Worm (Caenorhabditis elegans) whole organism, L2 larva: Measurements from ENCODE around the gene srbc-32.

Source experiments
- C34F6.9 ChIP-seq: fragments of 150-350 bp; optimal IDR thresholded peaks from 2 replicates; lab custom pipeline; 2014; ENCODE audit warnings: missing biosample characterization, missing genetic modification characterization
- F13H6.1 ChIP-seq: sonication (generic microtip); optimal IDR thresholded peaks from 2 replicates; lab custom pipeline; 2016; ENCODE audit warnings: missing genetic modification characterization, missing compliant biosample characterization
- R02D3.7 ChIP-seq: fragments of 150-350 bp; optimal IDR thresholded peaks from 2 replicates; lab custom pipeline; 2014; ENCODE audit warnings: missing biosample characterization, missing genetic modification characterization
- Y55F3AM.14 ChIP-seq: fragments of 200-800 bp; sonication (Bioruptor generic); optimal IDR thresholded peaks from 2 replicates; lab custom pipeline; 2018; ENCODE audit warnings: mild to moderate bottlenecking, missing genetic modification characterization, missing compliant biosample characterization
- ZK546.5 ChIP-seq: sonication (generic microtip); optimal IDR thresholded peaks from 2 replicates; lab custom pipeline; 2017; ENCODE audit warnings: missing biosample characterization, missing genetic modification characterization
- alr-1 ChIP-seq: fragments of 150-350 bp; optimal IDR thresholded peaks from 2 replicates; lab custom pipeline; 2014; ENCODE audit warnings: missing biosample characterization, missing genetic modification characterization
- aly-2 ChIP-seq: fragments of 150-350 bp; optimal IDR thresholded peaks from 2 replicates; lab custom pipeline; 2014; ENCODE audit warnings: missing biosample characterization, missing genetic modification characterization
- ama-1 ChIP-seq: fragments of 150-350 bp; optimal IDR thresholded peaks from 2 replicates; lab custom pipeline; 2018; ENCODE audit warnings: inconsistent platforms
- blmp-1 ChIP-seq: sonication (generic microtip); optimal IDR thresholded peaks from 2 replicates; lab custom pipeline; 2017; ENCODE audit warnings: missing genetic modification characterization, mild to moderate bottlenecking, missing compliant biosample characterization, antibody characterized with exemption, moderate library complexity; ENCODE audit not compliant: insufficient read depth
- ceh-16 ChIP-seq: fragments of 150-350 bp; optimal IDR thresholded peaks from 2 replicates; lab custom pipeline; 2014; ENCODE audit warnings: missing biosample characterization, missing genetic modification characterization
- ceh-82 ChIP-seq: fragments of 150-350 bp; optimal IDR thresholded peaks from 2 replicates; lab custom pipeline; 2014; ENCODE audit warnings: missing biosample characterization, missing genetic modification characterization
- crh-2 ChIP-seq: sonication (generic microtip); optimal IDR thresholded peaks from 2 replicates; lab custom pipeline; 2017; ENCODE audit warnings: missing biosample characterization, missing genetic modification characterization
- dmd-4 ChIP-seq: sonication (generic microtip); optimal IDR thresholded peaks from 2 replicates; lab custom pipeline; 2017; ENCODE audit warnings: missing biosample characterization, missing genetic modification characterization
- egl-27 ChIP-seq: sonication (generic microtip); optimal IDR thresholded peaks from 3 replicates; lab custom pipeline; 2017; ENCODE audit warnings: missing biosample characterization, missing genetic modification reagents, missing genetic modification characterization
- elt-1 ChIP-seq: fragments of 150-350 bp; optimal IDR thresholded peaks from 2 replicates; lab custom pipeline; 2014; ENCODE audit warnings: missing biosample characterization, missing genetic modification characterization
- elt-3 ChIP-seq: sonication (generic microtip); optimal IDR thresholded peaks from 2 replicates; lab custom pipeline; 2017; ENCODE audit warnings: missing biosample characterization, missing genetic modification characterization
- fos-1 ChIP-seq: fragments of 150-350 bp; optimal IDR thresholded peaks from 2 replicates; lab custom pipeline; 2014; ENCODE audit warnings: missing biosample characterization, missing genetic modification characterization
- gmeb-1 ChIP-seq: fragments of 150-350 bp; optimal IDR thresholded peaks from 2 replicates; lab custom pipeline; 2014; ENCODE audit warnings: missing biosample characterization, missing genetic modification characterization
- lin-13 ChIP-seq: fragments of 150-350 bp; optimal IDR thresholded peaks from 2 replicates; lab custom pipeline; 2014; ENCODE audit warnings: missing biosample characterization, missing genetic modification reagents, missing genetic modification characterization
- lin-39 ChIP-seq: fragments of 150-350 bp; optimal IDR thresholded peaks from 2 replicates; lab custom pipeline; 2014; ENCODE audit warnings: missing biosample characterization, missing genetic modification reagents, missing genetic modification characterization
- lsy-2 ChIP-seq, 2 experiments: fragments of 150-350 bp in 1 of 2; sonication (generic microtip) in 1 of 2; optimal IDR thresholded peaks; 2 replicates each; lab custom pipeline; 2014 to 2017; ENCODE audit warnings: missing biosample characterization in 2 of 2, missing genetic modification characterization in 2 of 2
- mab-5 ChIP-seq: fragments of 150-350 bp; optimal IDR thresholded peaks from 2 replicates; lab custom pipeline; 2014; ENCODE audit warnings: missing biosample characterization, missing genetic modification characterization
- mbf-1 ChIP-seq: sonication (generic microtip); optimal IDR thresholded peaks from 2 replicates; lab custom pipeline; 2017; ENCODE audit warnings: missing biosample characterization, missing genetic modification characterization
- mdl-1 ChIP-seq, 2 experiments: fragments of 150-350 bp in 1 of 2; sonication (generic microtip) in 1 of 2; optimal IDR thresholded peaks; 2 replicates each; lab custom pipeline; 2017; ENCODE audit warnings: missing biosample characterization in 2 of 2, missing genetic modification characterization in 2 of 2
- nhr-10 ChIP-seq: sonication (generic microtip); optimal IDR thresholded peaks from 2 replicates; lab custom pipeline; 2017; ENCODE audit warnings: missing biosample characterization, missing genetic modification characterization
- nhr-11 ChIP-seq: fragments of 150-350 bp; optimal IDR thresholded peaks from 2 replicates; lab custom pipeline; 2014; ENCODE audit warnings: missing biosample characterization, missing genetic modification characterization
- nhr-12 ChIP-seq: fragments of 150-350 bp; optimal IDR thresholded peaks from 2 replicates; lab custom pipeline; 2014; ENCODE audit warnings: missing biosample characterization, missing genetic modification characterization
- nhr-129 ChIP-seq: fragments of 150-350 bp; optimal IDR thresholded peaks from 2 replicates; lab custom pipeline; 2014; ENCODE audit warnings: missing biosample characterization, missing genetic modification characterization
- nhr-21 ChIP-seq: fragments of 150-350 bp; optimal IDR thresholded peaks from 2 replicates; lab custom pipeline; 2014; ENCODE audit warnings: missing biosample characterization, missing genetic modification characterization
- nhr-23 ChIP-seq: fragments of 150-350 bp; optimal IDR thresholded peaks from 2 replicates; lab custom pipeline; 2014; ENCODE audit warnings: missing biosample characterization, missing genetic modification reagents, missing genetic modification characterization
- nhr-237 ChIP-seq: fragments of 150-350 bp; optimal IDR thresholded peaks from 2 replicates; lab custom pipeline; 2014; ENCODE audit warnings: missing biosample characterization, missing genetic modification characterization
- nhr-25 ChIP-seq: fragments of 150-350 bp; sonication (generic microtip); optimal IDR thresholded peaks from 3 replicates; lab custom pipeline; 2014; ENCODE audit warnings: missing biosample characterization, missing genetic modification characterization
- nhr-6 ChIP-seq: fragments of 150-350 bp; optimal IDR thresholded peaks from 2 replicates; lab custom pipeline; 2014; ENCODE audit warnings: missing biosample characterization, missing genetic modification characterization
- nhr-77 ChIP-seq: fragments of 150-350 bp; optimal IDR thresholded peaks from 2 replicates; lab custom pipeline; 2014; ENCODE audit warnings: missing biosample characterization, missing genetic modification characterization
- peb-1 ChIP-seq: fragments of 150-350 bp; optimal IDR thresholded peaks from 2 replicates; lab custom pipeline; 2014; ENCODE audit warnings: missing biosample characterization, missing genetic modification characterization
- sem-4 ChIP-seq: fragments of 150-350 bp; optimal IDR thresholded peaks from 2 replicates; lab custom pipeline; 2014; ENCODE audit warnings: missing biosample characterization, missing genetic modification reagents, missing genetic modification characterization
- skn-1 ChIP-seq: sonication (generic microtip); optimal IDR thresholded peaks from 2 replicates; lab custom pipeline; 2017; ENCODE audit warnings: missing biosample characterization, missing genetic modification characterization
- sma-3 ChIP-seq: sonication (generic microtip); optimal IDR thresholded peaks from 2 replicates; lab custom pipeline; 2016; ENCODE audit warnings: missing genetic modification reagents, missing genetic modification characterization, missing compliant biosample characterization
- sma-9 ChIP-seq, 2 experiments: fragments of 150-350 bp in 1 of 2; sonication (generic microtip) in 1 of 2; optimal IDR thresholded peaks; 2 replicates each; lab custom pipeline; 2014 to 2016; ENCODE audit warnings: missing genetic modification characterization in 2 of 2, mild to moderate bottlenecking in 1 of 2, missing biosample characterization in 1 of 2, missing compliant biosample characterization in 1 of 2, missing genetic modification reagents in 1 of 2, moderate library complexity in 1 of 2
- snpc-4 ChIP-seq: fragments of 150-350 bp; optimal IDR thresholded peaks from 2 replicates; lab custom pipeline; 2014; ENCODE audit warnings: missing biosample characterization, missing genetic modification characterization
- unc-39 ChIP-seq: fragments of 150-350 bp; optimal IDR thresholded peaks from 2 replicates; lab custom pipeline; 2014; ENCODE audit warnings: missing biosample characterization, missing genetic modification characterization
- unc-55 ChIP-seq: fragments of 150-350 bp; sonication (generic microtip); optimal IDR thresholded peaks from 3 replicates; lab custom pipeline; 2014; ENCODE audit warnings: missing biosample characterization, missing genetic modification reagents, missing genetic modification characterization
- unc-62 ChIP-seq: fragments of 150-350 bp; optimal IDR thresholded peaks from 2 replicates; lab custom pipeline; 2014; ENCODE audit warnings: missing biosample characterization, missing genetic modification reagents, missing genetic modification characterization
- ztf-1 ChIP-seq: fragments of 200-800 bp; sonication (Bioruptor generic); conservative IDR thresholded peaks from 2 replicates; pipeline ENCODE4 v1.3.6; 2022; ENCODE audit warnings: missing genetic modification characterization, missing compliant biosample characterization
- ztf-11 ChIP-seq: sonication (generic microtip); optimal IDR thresholded peaks from 2 replicates; lab custom pipeline; 2017; ENCODE audit warnings: missing biosample characterization, missing genetic modification characterization
- ztf-4 ChIP-seq: fragments of 150-350 bp; optimal IDR thresholded peaks from 2 replicates; lab custom pipeline; 2014; ENCODE audit warnings: missing biosample characterization, missing genetic modification characterization

The srbc-32 gene

DNA sequence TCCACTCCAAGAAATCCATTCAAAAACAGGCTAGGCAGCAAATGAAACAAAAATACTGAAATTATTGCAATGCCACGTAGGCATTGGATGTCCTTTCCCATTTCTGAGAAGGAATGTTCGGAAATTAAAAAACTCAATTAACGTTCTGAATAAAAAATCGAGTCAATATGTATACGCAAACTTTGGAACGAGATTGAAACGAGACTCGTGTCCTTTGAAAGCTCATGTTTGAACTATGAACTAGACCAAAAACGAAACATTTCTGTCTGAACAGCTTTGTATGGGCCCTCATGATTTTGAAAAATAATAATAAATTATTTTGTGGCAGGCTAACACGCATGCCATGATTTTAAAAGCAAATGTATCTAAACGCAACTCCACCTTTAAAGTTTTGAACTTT is 11.7 kb downstream of the srbc-32 start, which contains the start of gene oac-2:
oac-2 (minus strand) TSS at position 101 of the 400 bp plus-strand sequence.
- TF ChIP-seq ztf-4 (tag; lab: Kevin White, UChicago) (no peak), nhr-237 (tag; lab: Kevin White, UChicago) (no peak), nhr-77 (tag; lab: Kevin White, UChicago) (no peak), nhr-25 (tag; lab: Kevin White, UChicago) (no peak), ceh-16 (no peak), ztf-1 (GFP tag; lab: Robert Waterston, UW) (no peak), nhr-23 (no peak), Y55F3AM.14 (GFP tag; lab: Kevin White, UChicago) (no peak), alr-1 (tag; lab: Kevin White, UChicago) (no peak), nhr-11 (tag; lab: Kevin White, UChicago) (no peak), nhr-21 (tag; lab: Kevin White, UChicago) (no peak), nhr-129 (tag; lab: Kevin White, UChicago) (no peak), ama-1 (lab: Kevin White, UChicago) (no peak), C34F6.9 (no peak), ztf-11 (no peak), sma-9 (GFP tag; optimal IDR thresholded peaks at IDR 0.05; lab: Kevin White, UChicago) (no peak), sma-9 (tag; optimal IDR thresholded peaks at IDR 0.05; lab: Kevin White, UChicago) (no peak), ZK546.5 (tag; lab: Kevin White, UChicago) (no peak)

ce11 chrV:3470782-3471181 is 16.0 kb downstream of the srbc-32 start, which contains the start of gene srbc-29:
TSS of gene srbc-29 (minus strand) at chrV:3470882.
- TF ChIP-seq unc-55 (GFP tag; lab: Kevin White, UChicago), result no peak
- TF ChIP-seq Y55F3AM.14 (GFP tag; lab: Kevin White, UChicago), result no peak
- TF ChIP-seq elt-3 (tag; lab: Kevin White, UChicago), result no peak
- TF ChIP-seq snpc-4 (tag; lab: Kevin White, UChicago), result no peak
- TF ChIP-seq, all 48 proteins: peak for 0

ce11 chrV:3468436-3468835 is 18.3 kb downstream of the srbc-32 start, which contains the start of gene gst-33:
TSS of gene gst-33 (minus strand) at chrV:3468562.
- TF ChIP-seq crh-2, result peak; percentile 22
- no peak for TF ChIP-seq nhr-21 (tag; lab: Kevin White, UChicago)
- TF ChIP-seq C34F6.9, result no peak
- no peak for TF ChIP-seq ceh-82 (tag; lab: Kevin White, UChicago)
- TF ChIP-seq ceh-16, result no peak
- TF ChIP-seq unc-39 (tag; lab: Kevin White, UChicago), result no peak
- TF ChIP-seq nhr-6, result no peak
- TF ChIP-seq nhr-129 (tag; lab: Kevin White, UChicago), result peak; percentile 39
- no peak for TF ChIP-seq nhr-11 (tag; lab: Kevin White, UChicago)
- no peak for TF ChIP-seq sma-3
- no peak for TF ChIP-seq sem-4
- TF ChIP-seq lin-39 (tag; lab: Kevin White, UChicago), result no peak
- no peak for TF ChIP-seq R02D3.7 (tag; lab: Kevin White, UChicago)
- TF ChIP-seq mab-5 (tag; lab: Kevin White, UChicago), result no peak
- no peak for TF ChIP-seq nhr-77 (tag; lab: Kevin White, UChicago)
- no peak for TF ChIP-seq ztf-1 (GFP tag; lab: Robert Waterston, UW)
- no peak for TF ChIP-seq nhr-12 (tag; lab: Kevin White, UChicago)
- TF ChIP-seq lin-13 (GFP tag; lab: Kevin White, UChicago), result no peak
- TF ChIP-seq fos-1 (tag; lab: Kevin White, UChicago), result peak; percentile 41
- TF ChIP-seq dmd-4 (tag; lab: Kevin White, UChicago), result no peak
- no peak for TF ChIP-seq lsy-2 (tag; optimal IDR thresholded peaks at IDR 0.05; lab: Kevin White, UChicago)
- no peak for TF ChIP-seq Y55F3AM.14 (GFP tag; lab: Kevin White, UChicago)
- TF ChIP-seq ztf-4 (tag; lab: Kevin White, UChicago), result no peak
- TF ChIP-seq snpc-4 (tag; lab: Kevin White, UChicago), result no peak
- TF ChIP-seq F13H6.1 (tag; lab: Kevin White, UChicago), result peak; percentile 4
- no peak for TF ChIP-seq elt-3 (tag; lab: Kevin White, UChicago)
- no peak for TF ChIP-seq unc-55 (GFP tag; lab: Kevin White, UChicago)
- TF ChIP-seq nhr-237 (tag; lab: Kevin White, UChicago), result no peak
- peak; percentile 61 for TF ChIP-seq gmeb-1 (tag; lab: Kevin White, UChicago)
- TF ChIP-seq blmp-1 (tag; lab: Kevin White, UChicago), result peak; percentile 61
- no peak for TF ChIP-seq ama-1 (lab: Kevin White, UChicago)
- no peak for TF ChIP-seq mdl-1 (tag; optimal IDR thresholded peaks at IDR 0.05; lab: Kevin White, UChicago)
- TF ChIP-seq unc-62 (GFP tag; lab: Kevin White, UChicago), result no peak
- TF ChIP-seq mbf-1 (tag; lab: Kevin White, UChicago), result no peak
- no peak for TF ChIP-seq nhr-23
- no peak for TF ChIP-seq nhr-10
- no peak for TF ChIP-seq ztf-11
- TF ChIP-seq nhr-25 (tag; lab: Kevin White, UChicago), result no peak
- peak; percentile 73 for TF ChIP-seq sma-9 (GFP tag; optimal IDR thresholded peaks at IDR 0.05; lab: Kevin White, UChicago)
- no peak for TF ChIP-seq sma-9 (tag; optimal IDR thresholded peaks at IDR 0.05; lab: Kevin White, UChicago)
- TF ChIP-seq alr-1 (tag; lab: Kevin White, UChicago), result no peak
- no peak for TF ChIP-seq aly-2 (tag; lab: Kevin White, UChicago)
- TF ChIP-seq elt-1 (tag; lab: Kevin White, UChicago), result no peak
- TF ChIP-seq egl-27 (tag; lab: Kevin White, UChicago), result no peak
- TF ChIP-seq ZK546.5 (tag; lab: Kevin White, UChicago), result no peak
- no peak for TF ChIP-seq peb-1 (tag; lab: Kevin White, UChicago)
- no peak for TF ChIP-seq skn-1 (tag; lab: Kevin White, UChicago)
